Worm (Caenorhabditis elegans): ENCODE measurements around the gene acl-2.
"Not testable (repeated sequence)": the region's sequence is repeated elsewhere in the genome, so short reads cannot be mapped to it uniquely, and the experiment has no call there.

acl-2 gene

ce11 chrV:10004048-10004761, 26.7 kb downstream of the acl-2 start, which contains the start of gene uda-1:
uda-1 (plus strand) TSS chrV:10004755.
- not testable (repeated sequence) for TF ChIP-seq nhr-237 (tag; optimal IDR thresholded peaks at IDR 0.05); M03D4.4 (tag; optimal IDR thresholded peaks at IDR 0.05); ham-2 (GFP tag; optimal IDR thresholded peaks at IDR 0.05)

DNA sequence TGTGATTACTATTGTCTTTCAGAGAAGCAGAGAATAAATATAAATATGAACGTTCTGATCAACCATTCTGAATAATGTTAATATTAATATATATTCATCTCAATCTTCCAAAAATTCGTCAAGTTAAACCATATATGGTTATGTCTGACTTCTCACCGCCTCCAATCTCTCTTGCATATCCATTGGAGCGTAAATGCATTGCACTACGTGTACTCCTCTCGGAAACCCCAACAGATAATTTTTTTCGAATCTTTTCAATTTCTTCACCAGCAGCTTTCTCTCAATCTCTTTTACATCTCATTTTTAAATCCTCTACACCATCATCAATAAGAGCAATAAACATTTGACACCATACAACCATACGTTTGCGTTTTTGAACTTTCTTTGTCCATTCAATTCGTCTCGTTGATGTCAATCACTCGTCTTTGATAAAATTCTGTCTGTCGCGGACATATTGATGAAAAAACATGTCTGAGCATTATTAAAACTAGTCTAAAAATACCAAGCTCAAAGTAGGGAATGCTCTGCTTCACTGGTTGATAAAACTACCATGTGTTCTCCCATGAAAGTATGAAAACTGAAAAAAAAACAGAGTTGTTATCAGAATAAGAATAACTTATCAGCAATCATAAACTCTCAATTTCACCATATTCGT, 27.4 kb downstream of the acl-2 start:
- TF ChIP-seq pha-4 (tag; optimal IDR thresholded peaks at IDR 0.05), result no peak
- TF ChIP-seq nhr-28 (tag; optimal IDR thresholded peaks at IDR 0.05), result no peak
- no peak for TF ChIP-seq unc-62 (GFP tag; optimal IDR thresholded peaks at IDR 0.05)
- TF ChIP-seq unc-120 (tag; optimal IDR thresholded peaks at IDR 0.05; ENCODE audit: poor library complexity, severe bottlenecking), result peak; percentile 62
- TF ChIP-seq ces-1 (GFP tag; optimal IDR thresholded peaks at IDR 0.05), result peak; percentile 45
- peak; percentile 26 for TF ChIP-seq lsy-2 (tag; optimal IDR thresholded peaks at IDR 0.05)
- TF ChIP-seq mep-1 (tag; optimal IDR thresholded peaks at IDR 0.05), result peak; percentile 3

DNA sequence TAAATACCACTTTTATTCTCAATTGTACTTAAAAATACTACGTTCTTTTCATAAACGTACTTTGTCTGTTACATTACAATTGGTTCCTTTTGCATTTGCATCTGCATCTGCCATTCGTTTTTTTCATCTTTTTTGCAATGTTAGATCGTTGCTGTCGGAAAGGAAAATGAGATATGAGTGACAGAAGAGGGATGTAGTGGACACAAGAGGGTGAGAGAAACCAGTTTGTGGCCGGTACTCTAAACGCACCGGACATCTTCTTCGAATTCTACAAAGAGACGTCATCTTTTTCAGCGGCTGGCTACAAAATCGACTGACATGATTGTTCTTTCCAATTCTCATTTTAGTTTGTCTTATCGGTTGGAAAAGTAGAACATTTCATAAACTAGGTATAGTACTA, 28.2 kb downstream of the acl-2 start:
- TF ChIP-seq nhr-237 (tag; optimal IDR thresholded peaks at IDR 0.05), result no peak
- no peak for TF ChIP-seq hlh-1 (tag; optimal IDR thresholded peaks at IDR 0.05)
- TF ChIP-seq unc-62 (GFP tag; optimal IDR thresholded peaks at IDR 0.05), result peak; percentile 74

ce11 chrV:10000760-10001159, 30.1 kb downstream of the acl-2 start, which contains the start of gene K08H10.10:
K08H10.10 (plus strand) TSS chrV:10001060.
- no peak for TF ChIP-seq bed-3 (GFP tag; optimal IDR thresholded peaks at IDR 0.05)
- TF ChIP-seq nhr-76 (tag; optimal IDR thresholded peaks at IDR 0.05), result no peak
- TF ChIP-seq unc-62 (GFP tag; optimal IDR thresholded peaks at IDR 0.05), result no peak
- TF ChIP-seq elt-1 (tag; optimal IDR thresholded peaks at IDR 0.05; ENCODE audit: borderline replicate concordance, insufficient read depth), result no peak
- no peak for TF ChIP-seq ztf-11 (tag; optimal IDR thresholded peaks at IDR 0.05)

DNA sequence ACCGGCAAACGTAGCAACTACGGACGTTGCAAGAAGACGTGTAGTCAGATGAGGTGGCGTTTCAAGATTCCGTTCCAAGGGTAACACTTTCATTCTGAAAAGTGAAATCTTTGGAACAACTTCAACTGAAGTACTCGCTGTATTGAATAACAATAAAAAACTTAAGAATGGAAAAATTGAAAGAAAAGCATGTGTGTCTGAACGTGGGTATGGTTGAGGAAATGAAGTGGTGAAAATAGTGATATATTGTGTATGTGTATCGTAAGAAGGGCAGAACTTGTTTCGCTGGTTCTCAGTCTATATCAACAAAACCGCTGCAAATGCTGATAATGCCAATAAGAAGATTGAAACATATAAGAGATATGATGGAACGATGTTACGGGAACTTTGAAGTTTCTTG, 35.1 kb downstream of the acl-2 start, which contains the start of gene K08H10.6:
K08H10.6 (minus strand) TSS at position 101 of the 400 bp plus-strand sequence.
- TF ChIP-seq ces-1 (GFP tag; optimal IDR thresholded peaks at IDR 0.05) (no peak), M03D4.4 (tag; optimal IDR thresholded peaks at IDR 0.05) (no peak), flh-1 (GFP tag; optimal IDR thresholded peaks at IDR 0.05) (no peak), mls-2 (tag; optimal IDR thresholded peaks at IDR 0.05) (no peak), sptf-1 (tag; optimal IDR thresholded peaks at IDR 0.05) (no peak), unc-62 (GFP tag; optimal IDR thresholded peaks at IDR 0.05) (no peak), nhr-12 (tag; optimal IDR thresholded peaks at IDR 0.05) (no peak), mep-1 (tag; optimal IDR thresholded peaks at IDR 0.05) (no peak), elt-3 (tag; optimal IDR thresholded peaks at IDR 0.05) (no peak), lin-32 (GFP tag; optimal IDR thresholded peaks at IDR 0.05) (no peak), ztf-11 (tag; optimal IDR thresholded peaks at IDR 0.05) (no peak), sem-2 (GFP tag; optimal IDR thresholded peaks at IDR 0.05) (no peak), bed-3 (GFP tag; optimal IDR thresholded peaks at IDR 0.05) (no peak), pha-4 (tag; optimal IDR thresholded peaks at IDR 0.05) (no peak), blmp-1 (tag; optimal IDR thresholded peaks at IDR 0.05) (no peak), mab-5 (tag; optimal IDR thresholded peaks at IDR 0.05) (no peak), drap-1 (GFP tag; optimal IDR thresholded peaks at IDR 0.05) (no peak), nhr-237 (tag; optimal IDR thresholded peaks at IDR 0.05) (no peak)

ce11 chrV:9991610-9992009, 39.3 kb downstream of the acl-2 start, which contains the start of the genes rde-1 and trpp-6:
rde-1 (minus strand) TSS chrV:9991642.
trpp-6 (plus strand) TSS chrV:9991895.
- no peak for TF ChIP-seq elt-1 (tag; optimal IDR thresholded peaks at IDR 0.05; ENCODE audit: borderline replicate concordance, insufficient read depth)
- TF ChIP-seq bed-3 (GFP tag; optimal IDR thresholded peaks at IDR 0.05), result no peak

- TF ChIP-seq ham-2 (GFP tag; optimal IDR thresholded peaks at IDR 0.05) (no peak), zip-8 (tag; optimal IDR thresholded peaks at IDR 0.05) (no peak)
Measured at ce11 chrV:9987688-9988087, 43.2 kb downstream of the acl-2 start, which contains the start of gene C27H6.8. C27H6.8 (minus strand) TSS chrV:9987788.
